Worm (Caenorhabditis elegans) whole organism, mixed stage, embryonic: ENCODE results near the gene M18.3.
"Not testable (repeated sequence)": the region's sequence is repeated elsewhere in the genome, so short reads cannot be mapped to it uniquely, and the experiment has no call there.

Source experiments
- M03D4.4 ChIP-seq: sonication (generic microtip); optimal IDR thresholded peaks from 2 replicates; lab custom pipeline; 2017; ENCODE audit warnings: mild to moderate bottlenecking, missing genetic modification characterization, missing compliant biosample characterization
- bed-3 ChIP-seq: fragments of 200-800 bp; sonication (Bioruptor generic); optimal IDR thresholded peaks from 3 replicates; lab custom pipeline; 2018; ENCODE audit warnings: mild to moderate bottlenecking, missing genetic modification characterization, moderate library complexity, missing compliant biosample characterization
- ceh-39 ChIP-seq: fragments of 150-350 bp; optimal IDR thresholded peaks from 2 replicates; lab custom pipeline; 2014; ENCODE audit warnings: missing biosample characterization, missing genetic modification characterization
- ceh-43 ChIP-seq: fragments of 200-800 bp; sonication (Bioruptor generic); optimal IDR thresholded peaks from 2 replicates; lab custom pipeline; 2018; ENCODE audit warnings: mild to moderate bottlenecking, missing genetic modification characterization, moderate library complexity, missing compliant biosample characterization
- ceh-83 ChIP-seq: fragments of 200-800 bp; sonication (Bioruptor generic); optimal IDR thresholded peaks from 2 replicates; lab custom pipeline; 2018; ENCODE audit warnings: mild to moderate bottlenecking, missing genetic modification characterization, missing compliant biosample characterization
- ces-1 ChIP-seq: fragments of 150-350 bp; optimal IDR thresholded peaks from 2 replicates; lab custom pipeline; 2014; ENCODE audit warnings: missing biosample characterization, missing genetic modification reagents, missing genetic modification characterization
- cnd-1 ChIP-seq: fragments of 200-800 bp; sonication (Bioruptor generic); optimal IDR thresholded peaks from 2 replicates; lab custom pipeline; 2018; ENCODE audit warnings: mild to moderate bottlenecking, missing genetic modification characterization, missing compliant biosample characterization
- drap-1 ChIP-seq: fragments of 200-800 bp; sonication (Bioruptor generic); optimal IDR thresholded peaks from 3 replicates; lab custom pipeline; 2018; ENCODE audit warnings: mild to moderate bottlenecking, missing genetic modification characterization, missing compliant biosample characterization
- elt-1 ChIP-seq: sonication (generic microtip); optimal IDR thresholded peaks from 2 replicates; lab custom pipeline; 2017; ENCODE audit warnings: missing genetic modification characterization, mild to moderate bottlenecking, missing compliant biosample characterization, antibody characterized with exemption, moderate library complexity, borderline replicate concordance; ENCODE audit not compliant: insufficient read depth
- flh-1 ChIP-seq: fragments of 200-800 bp; sonication (Bioruptor generic); optimal IDR thresholded peaks from 2 replicates; lab custom pipeline; 2018; ENCODE audit warnings: mild to moderate bottlenecking, missing genetic modification characterization, moderate library complexity, missing compliant biosample characterization
- ham-2 ChIP-seq: fragments of 200-800 bp; sonication (Bioruptor generic); optimal IDR thresholded peaks from 2 replicates; lab custom pipeline; 2018; ENCODE audit warnings: mild to moderate bottlenecking, missing genetic modification characterization, missing compliant biosample characterization
- hlh-1 ChIP-seq: fragments of 150-350 bp; optimal IDR thresholded peaks from 2 replicates; lab custom pipeline; 2014; ENCODE audit warnings: missing biosample characterization, missing genetic modification reagents, missing genetic modification characterization
- lin-13 ChIP-seq: fragments of 150-350 bp; optimal IDR thresholded peaks from 2 replicates; lab custom pipeline; 2014; ENCODE audit warnings: missing biosample characterization, missing genetic modification characterization
- lin-32 ChIP-seq: fragments of 200-800 bp; sonication (Bioruptor generic); optimal IDR thresholded peaks from 2 replicates; lab custom pipeline; 2018; ENCODE audit warnings: mild to moderate bottlenecking, missing genetic modification characterization, missing compliant biosample characterization
- lsy-2 ChIP-seq: fragments of 150-350 bp; optimal IDR thresholded peaks from 2 replicates; lab custom pipeline; 2014; ENCODE audit warnings: missing biosample characterization, missing genetic modification characterization
- mab-5 ChIP-seq: fragments of 150-350 bp; optimal IDR thresholded peaks from 2 replicates; lab custom pipeline; 2014; ENCODE audit warnings: missing biosample characterization, missing genetic modification characterization
- mep-1 ChIP-seq: fragments of 150-350 bp; optimal IDR thresholded peaks from 2 replicates; lab custom pipeline; 2017; ENCODE audit warnings: missing biosample characterization, missing genetic modification reagents, missing genetic modification characterization, inconsistent platforms
- mls-2 ChIP-seq: sonication (generic microtip); optimal IDR thresholded peaks from 2 replicates; lab custom pipeline; 2016; ENCODE audit warnings: mild to moderate bottlenecking, missing genetic modification characterization, moderate library complexity, missing compliant biosample characterization
- nhr-12 ChIP-seq: fragments of 150-350 bp; optimal IDR thresholded peaks from 2 replicates; lab custom pipeline; 2014; ENCODE audit warnings: missing biosample characterization, missing genetic modification characterization
- nhr-2 ChIP-seq: fragments of 150-350 bp; optimal IDR thresholded peaks from 2 replicates; lab custom pipeline; 2014; ENCODE audit warnings: missing biosample characterization, missing genetic modification characterization
- nhr-237 ChIP-seq: fragments of 150-350 bp; optimal IDR thresholded peaks from 2 replicates; lab custom pipeline; 2014; ENCODE audit warnings: missing biosample characterization, missing genetic modification characterization
- nhr-28 ChIP-seq: fragments of 150-350 bp; optimal IDR thresholded peaks from 2 replicates; lab custom pipeline; 2014; ENCODE audit warnings: missing biosample characterization, missing genetic modification characterization
- nhr-76 ChIP-seq: sonication (generic microtip); optimal IDR thresholded peaks from 2 replicates; lab custom pipeline; 2017; ENCODE audit warnings: missing biosample characterization, missing genetic modification characterization
- pha-4 ChIP-seq: fragments of 150-350 bp; optimal IDR thresholded peaks from 2 replicates; lab custom pipeline; 2018; ENCODE audit warnings: missing biosample characterization, missing genetic modification reagents, missing genetic modification characterization
- snpc-4 ChIP-seq: fragments of 150-350 bp; optimal IDR thresholded peaks from 2 replicates; lab custom pipeline; 2014; ENCODE audit warnings: missing biosample characterization, missing genetic modification characterization
- sptf-1 ChIP-seq: sonication (generic microtip); optimal IDR thresholded peaks from 2 replicates; lab custom pipeline; 2017; ENCODE audit warnings: mild to moderate bottlenecking, missing genetic modification characterization, moderate library complexity, missing compliant biosample characterization
- zip-8 ChIP-seq: fragments of 150-350 bp; optimal IDR thresholded peaks from 2 replicates; lab custom pipeline; 2014; ENCODE audit warnings: missing biosample characterization, missing genetic modification characterization
- ztf-11 ChIP-seq: fragments of 150-350 bp; optimal IDR thresholded peaks from 2 replicates; lab custom pipeline; 2014; ENCODE audit warnings: missing biosample characterization, missing genetic modification characterization

Gene M18.3

ce11 chrIV:12129204-12129603 lies 23.5 kb downstream of the M18.3 start, which contains the start of gene lin-24:
TSS of gene lin-24 (plus strand) at chrIV:12129504.
- TF ChIP-seq ces-1 (no peak), hlh-1 (tag; lab: Kevin White, UChicago) (no peak), nhr-237 (tag; lab: Kevin White, UChicago) (no peak), lin-32 (GFP tag; lab: Kevin White, UChicago) (no peak), nhr-28 (no peak), elt-1 (no peak), mls-2 (no peak), bed-3 (GFP tag; lab: Kevin White, UChicago) (no peak), ceh-83 (GFP tag; lab: Kevin White, UChicago) (no peak), cnd-1 (tag; lab: Kevin White, UChicago) (no peak), snpc-4 (tag; lab: Kevin White, UChicago) (no peak), drap-1 (no peak), ztf-11 (no peak), mab-5 (tag; lab: Kevin White, UChicago) (no peak), ceh-43 (GFP tag; lab: Kevin White, UChicago) (no peak)

- TF ChIP-seq nhr-12 (tag; lab: Kevin White, UChicago) (no peak), lin-32 (GFP tag; lab: Kevin White, UChicago) (no peak), ceh-39 (tag; lab: Kevin White, UChicago) (no peak), sptf-1 (tag; lab: Kevin White, UChicago) (no peak), ces-1 (peak; percentile 68)
- TF ChIP-seq, all 35 proteins: peak for 1
Observed at ce11 chrIV:12131308-12132072, 25.8 kb downstream of the M18.3 start.

ce11 chrIV:12133776-12134175 lies 28.1 kb downstream of the M18.3 start:
- TF ChIP-seq nhr-2 (tag; lab: Kevin White, UChicago) (peak; percentile 91), ces-1 (no peak), mep-1 (tag; lab: Kevin White, UChicago) (no peak)

- TF ChIP-seq ces-1 (peak; percentile 6), flh-1 (GFP tag; lab: Kevin White, UChicago) (no peak)
Observed at ce11 chrIV:12134991-12135390, 29.3 kb downstream of the M18.3 start.

ce11 chrIV:12138093-12138492 lies 32.4 kb downstream of the M18.3 start, which contains the start of gene B0001.4:
TSS of gene B0001.4 (minus strand) at chrIV:12138193.
- TF ChIP-seq ceh-39 (tag; lab: Kevin White, UChicago); lsy-2; lin-13: not testable (repeated sequence)

ce11 chrIV:12140959-12141358 lies 35.3 kb downstream of the M18.3 start, which contains the start of gene B0001.8:
TSS of gene B0001.8 (minus strand) at chrIV:12141059.
- TF ChIP-seq flh-1 (GFP tag; lab: Kevin White, UChicago) (no peak), ceh-83 (GFP tag; lab: Kevin White, UChicago) (no peak), lin-13 (no peak), snpc-4 (tag; lab: Kevin White, UChicago) (no peak), mep-1 (tag; lab: Kevin White, UChicago) (no peak), zip-8 (tag; lab: Kevin White, UChicago) (no peak), ham-2 (no peak), M03D4.4 (tag; lab: Kevin White, UChicago) (no peak), nhr-76 (no peak), bed-3 (GFP tag; lab: Kevin White, UChicago) (no peak), lsy-2 (no peak), ceh-43 (GFP tag; lab: Kevin White, UChicago) (no peak), cnd-1 (tag; lab: Kevin White, UChicago) (no peak), ceh-39 (tag; lab: Kevin White, UChicago) (no peak), pha-4 (tag; lab: Kevin White, UChicago) (no peak), mls-2 (no peak), nhr-12 (tag; lab: Kevin White, UChicago) (no peak), lin-32 (GFP tag; lab: Kevin White, UChicago) (no peak), ces-1 (no peak), sptf-1 (tag; lab: Kevin White, UChicago) (no peak)
- TF ChIP-seq, all 35 proteins: peak for 0
